Fruit fly (Drosophila melanogaster): ENCODE results near the gene CG17359.

CG17359 gene

DNA sequence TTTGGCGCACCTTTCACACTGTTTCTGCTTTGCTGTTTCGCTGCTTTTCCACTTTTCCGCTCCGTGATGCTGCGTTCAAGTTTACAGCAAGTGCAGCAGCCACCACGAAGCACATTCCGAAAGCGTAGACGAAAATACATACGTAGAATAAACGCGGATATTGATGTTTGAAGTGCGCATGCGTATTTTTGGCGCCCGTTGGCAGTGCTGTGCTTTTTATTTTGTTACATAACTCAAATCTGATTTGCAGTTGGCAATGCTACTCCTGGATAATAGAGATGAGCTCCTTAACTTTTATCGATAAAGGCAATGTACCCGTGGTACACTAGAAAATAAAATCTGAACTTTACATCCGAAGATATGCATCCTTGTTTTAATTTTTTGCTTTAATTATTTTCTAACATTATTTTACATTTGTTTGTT is 7.7 kb upstream of the CG17359 start:
- TF ChIP-seq psq (GFP tag; optimal IDR thresholded peaks at IDR 0.05) (peak; percentile 85), N (GFP tag; optimal IDR thresholded peaks at IDR 0.05) (no peak), jim (GFP tag; optimal IDR thresholded peaks at IDR 0.05) (no peak)

dm6 chr3L:14005627-14006287 is 6.7 kb upstream of the CG17359 start:
- TF ChIP-seq tai (GFP tag; optimal IDR thresholded peaks at IDR 0.05) (no peak), foxo (GFP tag; optimal IDR thresholded peaks at IDR 0.05) (no peak), lola (GFP tag; optimal IDR thresholded peaks at IDR 0.05) (no peak), br (GFP tag; optimal IDR thresholded peaks at IDR 0.05) (no peak), Rel (GFP tag; optimal IDR thresholded peaks at IDR 0.05) (no peak), Rel (tag; optimal IDR thresholded peaks at IDR 0.05) (no peak), Dfd (GFP tag; optimal IDR thresholded peaks at IDR 0.05) (no peak), Abd-B (GFP tag; optimal IDR thresholded peaks at IDR 0.05) (no peak), HLH106 (tag; optimal IDR thresholded peaks at IDR 0.05) (no peak), pan (optimal IDR thresholded peaks at IDR 0.05) (no peak), Hnf4 (GFP tag; optimal IDR thresholded peaks at IDR 0.05) (no peak), Jra (GFP tag; optimal IDR thresholded peaks at IDR 0.05) (no peak), sage (GFP tag; optimal IDR thresholded peaks at IDR 0.05) (no peak), dl (GFP tag; optimal IDR thresholded peaks at IDR 0.05; ENCODE audit: insufficient read depth in 1 of 2, partially characterized antibody in 2 of 2) (no peak), Dif (GFP tag; optimal IDR thresholded peaks at IDR 0.05; ENCODE audit: partially characterized antibody) (no peak), CG9705 (GFP tag; optimal IDR thresholded peaks at IDR 0.05) (no peak)

dm6 chr3L:14004963-14005458 is 6.0 kb upstream of the CG17359 start:
- no peak for TF ChIP-seq Abd-B (GFP tag; optimal IDR thresholded peaks at IDR 0.05)
- no peak for TF ChIP-seq Dif (GFP tag; optimal IDR thresholded peaks at IDR 0.05; ENCODE audit: partially characterized antibody)
- TF ChIP-seq foxo (GFP tag; optimal IDR thresholded peaks at IDR 0.05): peak; percentile 96 to 99
- no peak for TF ChIP-seq lola (GFP tag; optimal IDR thresholded peaks at IDR 0.05)
- no peak for TF ChIP-seq CrebA (GFP tag; optimal IDR thresholded peaks at IDR 0.05; ENCODE audit: borderline replicate concordance)
- TF ChIP-seq N (GFP tag; optimal IDR thresholded peaks at IDR 0.05): no peak
- TF ChIP-seq Mio (GFP tag; optimal IDR thresholded peaks at IDR 0.05): peak; percentile 90
- peak; percentile 75 for TF ChIP-seq dsf (GFP tag; optimal IDR thresholded peaks at IDR 0.05; ENCODE audit: borderline replicate concordance)
- TF ChIP-seq ey (GFP tag; optimal IDR thresholded peaks at IDR 0.05): peak; percentile 99
- peak; percentile 99 for TF ChIP-seq rgr (GFP tag; optimal IDR thresholded peaks at IDR 0.05)
- peak; percentile 99 for TF ChIP-seq h (GFP tag; optimal IDR thresholded peaks at IDR 0.05)
- TF ChIP-seq woc (GFP tag; optimal IDR thresholded peaks at IDR 0.05): peak; percentile 94
- TF ChIP-seq CG9705 (GFP tag; optimal IDR thresholded peaks at IDR 0.05): peak; percentile 82
- peak; percentile 95 for TF ChIP-seq sv (GFP tag; optimal IDR thresholded peaks at IDR 0.05)
- no peak for TF ChIP-seq tai (GFP tag; optimal IDR thresholded peaks at IDR 0.05)
- peak; percentile 99 for TF ChIP-seq OdsH (GFP tag; optimal IDR thresholded peaks at IDR 0.05)
- no peak for TF ChIP-seq usp (GFP tag; optimal IDR thresholded peaks at IDR 0.05)
- TF ChIP-seq fru (GFP tag; optimal IDR thresholded peaks at IDR 0.05): peak; percentile 99
- TF ChIP-seq dmrt93B (GFP tag; optimal IDR thresholded peaks at IDR 0.05): peak; percentile 96
- peak; percentile 95 for TF ChIP-seq Sp1 (GFP tag; optimal IDR thresholded peaks at IDR 0.05)
- peak; percentile 41 for TF ChIP-seq jim (GFP tag; optimal IDR thresholded peaks at IDR 0.05)
- TF ChIP-seq psq (GFP tag; optimal IDR thresholded peaks at IDR 0.05): peak; percentile 97
- TF ChIP-seq Myc (optimal IDR thresholded peaks at IDR 0.05): no peak
- no peak for TF ChIP-seq Vsx2 (GFP tag; optimal IDR thresholded peaks at IDR 0.05; ENCODE audit: partially characterized antibody)
- no peak for TF ChIP-seq pan (optimal IDR thresholded peaks at IDR 0.05)
- no peak for TF ChIP-seq Hnf4 (GFP tag; optimal IDR thresholded peaks at IDR 0.05)
- no peak for TF ChIP-seq Jra (GFP tag; optimal IDR thresholded peaks at IDR 0.05)
- no peak for TF ChIP-seq GATAd (GFP tag; optimal IDR thresholded peaks at IDR 0.05)
- no peak for TF ChIP-seq Dfd (GFP tag; optimal IDR thresholded peaks at IDR 0.05)
- TF ChIP-seq Hr83 (GFP tag; optimal IDR thresholded peaks at IDR 0.05; ENCODE audit: poor library complexity, severe bottlenecking): peak; percentile 89
- peak; percentile 98 for TF ChIP-seq CG32264 (GFP tag; optimal IDR thresholded peaks at IDR 0.05)
- no peak for TF ChIP-seq brk (GFP tag; optimal IDR thresholded peaks at IDR 0.05)
- TF ChIP-seq Hr78 (GFP tag; optimal IDR thresholded peaks at IDR 0.05): no peak
- no peak for TF ChIP-seq dl (GFP tag; optimal IDR thresholded peaks at IDR 0.05; ENCODE audit: insufficient read depth in 1 of 2, partially characterized antibody in 2 of 2)
- peak; percentile 90 for TF ChIP-seq HLH106 (tag; optimal IDR thresholded peaks at IDR 0.05)
- peak; percentile 91 for TF ChIP-seq Rel (GFP tag; optimal IDR thresholded peaks at IDR 0.05)
- peak; percentile 95 for TF ChIP-seq Rel (tag; optimal IDR thresholded peaks at IDR 0.05)
- TF ChIP-seq br (GFP tag; optimal IDR thresholded peaks at IDR 0.05): peak; percentile 99
- no peak for TF ChIP-seq sage (GFP tag; optimal IDR thresholded peaks at IDR 0.05)
